Fruit fly (Drosophila melanogaster) whole organism, embryonic: ENCODE measurements around the gene Tsf1.

Experiments used
- Adf1 ChIP-seq: fragments of 200-800 bp; sonication (Bioruptor generic); IDR thresholded peaks from 2 replicates; pipeline ENCODE4 v1.3.6; 2022; ENCODE audit warnings: missing biosample characterization, missing genetic modification characterization
- Aef1 ChIP-seq: fragments of 200-800 bp; sonication (Bioruptor generic); IDR thresholded peaks from 3 replicates; pipeline ENCODE4 v1.3.6; 2022; ENCODE audit warnings: missing biosample characterization, missing genetic modification characterization
- CG10147 ChIP-seq: fragments of 200-800 bp; sonication (Bioruptor generic); optimal IDR thresholded peaks from 2 replicates; lab custom pipeline; 2019; ENCODE audit warnings: missing biosample characterization, mild to moderate bottlenecking, missing genetic modification characterization, moderate library complexity
- CG10209 ChIP-seq: fragments of 200-800 bp; sonication (Bioruptor generic); optimal IDR thresholded peaks from 3 replicates; lab custom pipeline; 2017; ENCODE audit warnings: missing biosample characterization, mild to moderate bottlenecking, missing genetic modification characterization, missing genetic modification reagents
- CG13775 ChIP-seq: fragments of 200-800 bp; sonication (Bioruptor generic); optimal IDR thresholded peaks from 3 replicates; lab custom pipeline; 2017; ENCODE audit warnings: missing biosample characterization, mild to moderate bottlenecking, missing genetic modification characterization
- CG1647 ChIP-seq: fragments of 200-800 bp; sonication (Bioruptor generic); optimal IDR thresholded peaks from 3 replicates; lab custom pipeline; 2016; ENCODE audit warnings: missing biosample characterization, missing genetic modification characterization
- CG16813 ChIP-seq: fragments of 200-800 bp; sonication (Bioruptor generic); IDR thresholded peaks from 3 replicates; pipeline ENCODE4 v1.3.6; 2022; ENCODE audit warnings: missing biosample characterization, missing genetic modification characterization; ENCODE audit not compliant: partially characterized antibody
- CG17186 ChIP-seq: fragments of 200-800 bp; sonication (Bioruptor generic); optimal IDR thresholded peaks from 3 replicates; lab custom pipeline; 2017; ENCODE audit warnings: missing biosample characterization, missing genetic modification reagents, missing genetic modification characterization
- CG17361 ChIP-seq: fragments of 200-800 bp; sonication (Bioruptor generic); IDR thresholded peaks from 3 replicates; pipeline ENCODE4 v1.3.6; 2022; ENCODE audit warnings: missing biosample characterization, missing genetic modification characterization
- CG17912 ChIP-seq: fragments of 200-800 bp; sonication (Bioruptor generic); optimal IDR thresholded peaks from 2 replicates; lab custom pipeline; 2018; ENCODE audit warnings: missing biosample characterization, mild to moderate bottlenecking, missing genetic modification characterization
- CG18476 ChIP-seq: fragments of 200-800 bp; sonication (Bioruptor generic); optimal IDR thresholded peaks from 2 replicates; lab custom pipeline; 2016; ENCODE audit warnings: missing biosample characterization, mild to moderate bottlenecking, missing genetic modification characterization
- CG2116 ChIP-seq: fragments of 200-800 bp; sonication (Bioruptor generic); optimal IDR thresholded peaks from 3 replicates; lab custom pipeline; 2018; ENCODE audit warnings: missing biosample characterization, mild to moderate bottlenecking, missing genetic modification characterization
- CG31388 ChIP-seq: fragments of 200-800 bp; sonication (Bioruptor generic); optimal IDR thresholded peaks from 2 replicates; lab custom pipeline; 2016; ENCODE audit warnings: missing biosample characterization, missing genetic modification characterization
- CG3163 ChIP-seq: fragments of 200-800 bp; sonication (Bioruptor generic); optimal IDR thresholded peaks from 3 replicates; lab custom pipeline; 2016; ENCODE audit warnings: missing biosample characterization, missing genetic modification characterization
- CG3407 ChIP-seq: fragments of 200-800 bp; sonication (Bioruptor generic); optimal IDR thresholded peaks from 2 replicates; lab custom pipeline; 2018; ENCODE audit warnings: missing biosample characterization, mild to moderate bottlenecking, missing genetic modification characterization
- CG3726 ChIP-seq: fragments of 200-800 bp; sonication (Bioruptor generic); IDR thresholded peaks from 3 replicates; pipeline ENCODE4, ENCODE4 v1.3.6; 2022; ENCODE audit warnings: missing biosample characterization, missing genetic modification characterization
- CG43689 ChIP-seq: fragments of 200-800 bp; sonication (Bioruptor generic); IDR thresholded peaks from 2 replicates; pipeline ENCODE4 v1.3.6; 2022; ENCODE audit warnings: missing biosample characterization, missing genetic modification characterization
- CG6683 ChIP-seq: fragments of 200-800 bp; sonication (Bioruptor generic); optimal IDR thresholded peaks from 2 replicates; lab custom pipeline; 2017; ENCODE audit warnings: missing biosample characterization, mild to moderate bottlenecking, missing genetic modification characterization, missing genetic modification reagents
- CG9817 ChIP-seq: fragments of 200-800 bp; sonication (Bioruptor generic); optimal IDR thresholded peaks from 2 replicates; lab custom pipeline; 2018; ENCODE audit warnings: missing biosample characterization, mild to moderate bottlenecking, missing genetic modification characterization, moderate library complexity
- D19B ChIP-seq: fragments of 200-800 bp; sonication (Bioruptor generic); optimal IDR thresholded peaks from 2 replicates; lab custom pipeline; 2017; ENCODE audit warnings: missing biosample characterization, mild to moderate bottlenecking, missing genetic modification characterization
- HHEX ChIP-seq: fragments of 200-800 bp; sonication (Bioruptor generic); optimal IDR thresholded peaks from 3 replicates; lab custom pipeline; 2017; ENCODE audit warnings: missing biosample characterization, mild to moderate bottlenecking, missing genetic modification characterization, missing genetic modification reagents
- MESR4 ChIP-seq: fragments of 200-800 bp; sonication (Bioruptor generic); optimal IDR thresholded peaks from 2 replicates; lab custom pipeline; 2018; ENCODE audit warnings: missing biosample characterization, mild to moderate bottlenecking, missing genetic modification characterization, moderate library complexity
- Med ChIP-seq: fragments of 200-800 bp; sonication (Bioruptor generic); peaks from one replicate; lab custom pipeline; 2016; ENCODE audit warnings: missing biosample characterization, missing genetic modification characterization, mild to moderate bottlenecking, inconsistent platforms, moderate library complexity
- Sin3A ChIP-seq: fragments of >200 bp; optimal IDR thresholded peaks from 2 replicates; lab custom pipeline; 2018
- Six4 ChIP-seq: fragments of 200-800 bp; sonication (Bioruptor generic); optimal IDR thresholded peaks from 2 replicates; lab custom pipeline; 2016; ENCODE audit warnings: missing biosample characterization, missing genetic modification characterization
- ara ChIP-seq: fragments of 200-800 bp; sonication (Bioruptor generic); IDR thresholded peaks from 2 replicates; pipeline ENCODE4 v1.3.6; 2022; ENCODE audit warnings: missing biosample characterization, missing genetic modification characterization
- bcd ChIP-seq: fragments of 200-800 bp; sonication (Bioruptor generic); optimal IDR thresholded peaks from 2 replicates; lab custom pipeline; 2017; ENCODE audit warnings: missing biosample characterization, mild to moderate bottlenecking, missing genetic modification characterization
- br ChIP-seq: fragments of >200 bp; optimal IDR thresholded peaks from 2 replicates; lab custom pipeline; 2017
- btn ChIP-seq: fragments of 200-800 bp; sonication (Bioruptor generic); optimal IDR thresholded peaks from 2 replicates; lab custom pipeline; 2016; ENCODE audit warnings: missing biosample characterization, missing genetic modification characterization
- cato ChIP-seq: fragments of 200-800 bp; sonication (Bioruptor generic); optimal IDR thresholded peaks from 2 replicates; lab custom pipeline; 2016; ENCODE audit warnings: missing biosample characterization, missing genetic modification characterization, borderline replicate concordance
- crc ChIP-seq: fragments of 200-800 bp; sonication (Bioruptor generic); optimal IDR thresholded peaks from 2 replicates; lab custom pipeline; 2016; ENCODE audit warnings: missing biosample characterization, missing genetic modification characterization
- disco-r ChIP-seq: fragments of 200-800 bp; sonication (Bioruptor generic); optimal IDR thresholded peaks from 2 replicates; lab custom pipeline; 2016; ENCODE audit warnings: missing biosample characterization, missing genetic modification characterization
- emc ChIP-seq: fragments of 200-800 bp; sonication (Bioruptor generic); optimal IDR thresholded peaks from 2 replicates; lab custom pipeline; 2016; ENCODE audit warnings: missing biosample characterization, missing genetic modification characterization
- eve ChIP-seq, 2 experiments: fragments of >200 bp; optimal IDR thresholded peaks; 2 replicates each; lab custom pipeline; 2017; ENCODE audit warnings: missing biosample characterization in 2 of 2, missing genetic modification characterization in 2 of 2
- fu2 ChIP-seq: fragments of 200-800 bp; sonication (Bioruptor generic); optimal IDR thresholded peaks from 2 replicates; lab custom pipeline; 2016; ENCODE audit warnings: missing biosample characterization, missing genetic modification characterization
- gcm2 ChIP-seq: fragments of 200-800 bp; sonication (Bioruptor generic); optimal IDR thresholded peaks from 2 replicates; lab custom pipeline; 2016; ENCODE audit warnings: missing biosample characterization, missing genetic modification characterization
- gfzf ChIP-seq: fragments of 200-800 bp; sonication (Bioruptor generic); optimal IDR thresholded peaks from 2 replicates; lab custom pipeline; 2016; ENCODE audit warnings: missing biosample characterization, mild to moderate bottlenecking, missing genetic modification characterization, moderate library complexity
- grau ChIP-seq: fragments of 200-800 bp; optimal IDR thresholded peaks from 3 replicates; lab custom pipeline; 2019; ENCODE audit warnings: missing biosample characterization, mild to moderate bottlenecking, missing genetic modification characterization, moderate library complexity
- grn ChIP-seq: fragments of 200-800 bp; sonication (Bioruptor generic); optimal IDR thresholded peaks from 3 replicates; lab custom pipeline; 2017; ENCODE audit warnings: missing biosample characterization, missing genetic modification characterization
- lilli ChIP-seq: fragments of 200-800 bp; sonication (Bioruptor generic); optimal IDR thresholded peaks from 3 replicates; lab custom pipeline; 2016; ENCODE audit warnings: missing biosample characterization, missing genetic modification characterization
- pnt ChIP-seq: fragments of 200-800 bp; sonication (Bioruptor generic); optimal IDR thresholded peaks from 3 replicates; lab custom pipeline; 2016; ENCODE audit warnings: missing biosample characterization, missing genetic modification characterization
- pros ChIP-seq: fragments of 200-800 bp; sonication (Bioruptor generic); optimal IDR thresholded peaks from 3 replicates; lab custom pipeline; 2019; ENCODE audit warnings: missing biosample characterization, mild to moderate bottlenecking, missing genetic modification characterization, moderate library complexity
- psq ChIP-seq: fragments of 200-800 bp; sonication (Bioruptor generic); optimal IDR thresholded peaks from 2 replicates; lab custom pipeline; 2017; ENCODE audit warnings: missing biosample characterization, missing genetic modification characterization
- pzg ChIP-seq: fragments of 200-800 bp; sonication (Bioruptor generic); optimal IDR thresholded peaks from 3 replicates; lab custom pipeline; 2018; ENCODE audit warnings: missing biosample characterization, mild to moderate bottlenecking, missing genetic modification characterization, moderate library complexity
- slou ChIP-seq: fragments of 200-800 bp; sonication (Bioruptor generic); optimal IDR thresholded peaks from 3 replicates; lab custom pipeline; 2016; ENCODE audit warnings: missing biosample characterization, missing genetic modification characterization
- sqz ChIP-seq: fragments of 200-800 bp; sonication (Bioruptor generic); optimal IDR thresholded peaks from 3 replicates; lab custom pipeline; 2018; ENCODE audit warnings: missing biosample characterization, mild to moderate bottlenecking, missing genetic modification characterization
- sr ChIP-seq: fragments of 200-800 bp; sonication (Bioruptor generic); IDR thresholded peaks from 3 replicates; pipeline ENCODE4 v1.3.6; 2022; ENCODE audit warnings: missing biosample characterization, missing genetic modification characterization
- stwl ChIP-seq: fragments of 200-800 bp; sonication (Bioruptor generic); optimal IDR thresholded peaks from 3 replicates; lab custom pipeline; 2018; ENCODE audit warnings: missing biosample characterization, mild to moderate bottlenecking, missing genetic modification characterization, moderate library complexity
- tap ChIP-seq: fragments of 200-800 bp; optimal IDR thresholded peaks from 3 replicates; lab custom pipeline; 2019; ENCODE audit warnings: missing biosample characterization, mild to moderate bottlenecking, missing genetic modification characterization, moderate library complexity
- trem ChIP-seq: fragments of 200-800 bp; optimal IDR thresholded peaks from 3 replicates; lab custom pipeline; 2019; ENCODE audit warnings: missing biosample characterization, mild to moderate bottlenecking, missing genetic modification characterization, moderate library complexity
- twi ChIP-seq: fragments of 200-800 bp; optimal IDR thresholded peaks from 2 replicates; lab custom pipeline; 2019; ENCODE audit warnings: missing biosample characterization, mild to moderate bottlenecking, missing genetic modification characterization, moderate library complexity
- z ChIP-seq: fragments of 200-800 bp; sonication (Bioruptor generic); IDR thresholded peaks from 3 replicates; pipeline ENCODE4 v1.3.6; 2022; ENCODE audit warnings: missing biosample characterization, missing genetic modification characterization
- zf30C ChIP-seq: fragments of 200-800 bp; sonication (Bioruptor generic); optimal IDR thresholded peaks from 3 replicates; lab custom pipeline; 2018; ENCODE audit warnings: missing biosample characterization, mild to moderate bottlenecking, missing genetic modification characterization

Gene Tsf1

dm6 chrX:18385056-18385455 lies 1.8 kb upstream of the Tsf1 start, which contains the start of gene betaCOP (continued):
- TF ChIP-seq sqz (GFP tag; lab: Kevin White, UChicago) (no peak), br (lab: Kevin White, UChicago) (no peak), CG10209 (GFP tag; lab: Kevin White, UChicago) (no peak), CG3726 (GFP tag; lab: Robert Waterston, UW) (no peak), gfzf (GFP tag; lab: Kevin White, UChicago) (peak; percentile 96), stwl (tag; lab: Kevin White, UChicago) (peak; percentile 11), cato (GFP tag; lab: Kevin White, UChicago) (no peak), CG31388 (no peak), ara (GFP tag; lab: Robert Waterston, UW) (no peak), CG13775 (GFP tag; lab: Kevin White, UChicago) (no peak), HHEX (GFP tag; lab: Kevin White, UChicago) (no peak), CG16813 (GFP tag; lab: Robert Waterston, UW) (peak; percentile 34; the same call in 2 of the 3 replicates), pzg (GFP tag; lab: Kevin White, UChicago) (peak; percentile 97), CG10147 (GFP tag; lab: Kevin White, UChicago) (no peak), lilli (GFP tag; lab: Kevin White, UChicago) (no peak), trem (tag; lab: Kevin White, UChicago) (peak; percentile 50), CG3407 (GFP tag; lab: Kevin White, UChicago) (no peak), Aef1 (GFP tag; lab: Robert Waterston, UW) (no peak), btn (GFP tag; lab: Kevin White, UChicago) (no peak), CG17912 (GFP tag; lab: Kevin White, UChicago) (no peak), psq (GFP tag; lab: Kevin White, UChicago) (no peak), CG2116 (peak; percentile 25), grau (tag; lab: Kevin White, UChicago) (no peak), eve (GFP tag; optimal IDR thresholded peaks at IDR 0.05; lab: Kevin White, UChicago) (no peak), bcd (GFP tag; lab: Kevin White, UChicago) (no peak), z (GFP tag; lab: Robert Waterston, UW) (no peak), zf30C (GFP tag; lab: Kevin White, UChicago) (no peak), Sin3A (lab: Kevin White, UChicago) (peak; percentile 86), disco-r (GFP tag; lab: Kevin White, UChicago) (no peak), CG17361 (GFP tag; lab: Robert Waterston, UW) (no peak), fu2 (GFP tag; lab: Kevin White, UChicago) (no peak), tap (tag; lab: Kevin White, UChicago) (no peak), MESR4 (GFP tag; lab: Kevin White, UChicago) (peak; percentile 81), gcm2 (no peak), D19B (GFP tag; lab: Kevin White, UChicago) (no peak), sr (no peak), Six4 (GFP tag; lab: Kevin White, UChicago) (no peak), CG1647 (no peak), grn (GFP tag; lab: Kevin White, UChicago) (no peak), Adf1 (GFP tag; lab: Robert Waterston, UW) (no peak), twi (no peak), emc (no peak), pnt (no peak), CG17186 (GFP tag; lab: Kevin White, UChicago) (peak; percentile 100), crc (GFP tag; lab: Kevin White, UChicago) (no peak), Med (GFP tag; lab: Kevin White, UChicago) (peak; percentile 81), pros (GFP tag; lab: Kevin White, UChicago) (no peak), CG18476 (no peak), CG6683 (GFP tag; lab: Kevin White, UChicago) (no peak), CG3163 (GFP tag; lab: Kevin White, UChicago) (no peak), CG43689 (no peak), CG9817 (tag; lab: Kevin White, UChicago) (no peak), slou (GFP tag; lab: Kevin White, UChicago) (no peak)
